Worm (Caenorhabditis elegans) whole organism, L4 larva: ENCODE measurements around the gene srd-25.

Experiments
- F37D6.2 ChIP-seq: sonication (generic microtip); optimal IDR thresholded peaks from 2 replicates; lab custom pipeline; 2016; ENCODE audit warnings: mild to moderate bottlenecking, missing genetic modification characterization, missing compliant biosample characterization
- F49E8.2 ChIP-seq: sonication (generic microtip); optimal IDR thresholded peaks from 2 replicates; lab custom pipeline; 2016; ENCODE audit warnings: missing compliant biosample characterization, mild to moderate bottlenecking, missing genetic modification characterization, borderline replicate concordance
- R02D3.7 ChIP-seq: fragments of 150-350 bp; sonication (generic microtip); optimal IDR thresholded peaks from 3 replicates; lab custom pipeline; 2014; ENCODE audit warnings: missing biosample characterization, missing genetic modification characterization
- T20F7.1 ChIP-seq: fragments of 200-800 bp; sonication (Bioruptor generic); optimal IDR thresholded peaks from 2 replicates; lab custom pipeline; 2018; ENCODE audit warnings: mild to moderate bottlenecking, missing genetic modification characterization, missing compliant biosample characterization
- Y48G9A.11 ChIP-seq: fragments of 200-800 bp; sonication (Bioruptor generic); IDR thresholded peaks from 2 replicates; pipeline ENCODE4 v1.3.6; 2022; ENCODE audit warnings: missing genetic modification reagents, missing genetic modification characterization, missing compliant biosample characterization
- aha-1 ChIP-seq: fragments of 150-350 bp; peaks from one replicate; lab custom pipeline; 2014; ENCODE audit warnings: missing biosample characterization, missing genetic modification characterization
- attf-4 ChIP-seq: sonication (generic microtip); optimal IDR thresholded peaks from 3 replicates; lab custom pipeline; 2017; ENCODE audit warnings: missing biosample characterization, missing genetic modification characterization
- ceh-28 ChIP-seq: fragments of 150-350 bp; optimal IDR thresholded peaks from 2 replicates; lab custom pipeline; 2014; ENCODE audit warnings: missing biosample characterization, missing genetic modification reagents, missing genetic modification characterization
- daf-8 ChIP-seq: fragments of 200-800 bp; sonication (Bioruptor generic); IDR thresholded peaks from 2 replicates; pipeline ENCODE4 v1.3.6; 2022; ENCODE audit warnings: missing genetic modification characterization, missing compliant biosample characterization
- dmd-8 ChIP-seq: fragments of 200-800 bp; sonication (Bioruptor generic); IDR thresholded peaks from 2 replicates; pipeline ENCODE4 v1.3.6; 2022; ENCODE audit warnings: missing genetic modification characterization, missing compliant biosample characterization
- dpl-1 ChIP-seq: fragments of 150-350 bp; optimal IDR thresholded peaks from 2 replicates; lab custom pipeline; 2014; ENCODE audit warnings: missing biosample characterization, missing genetic modification reagents, missing genetic modification characterization
- duxl-1 ChIP-seq: sonication (generic microtip); optimal IDR thresholded peaks from 2 replicates; lab custom pipeline; 2016; ENCODE audit warnings: mild to moderate bottlenecking, missing genetic modification characterization, moderate library complexity, missing compliant biosample characterization; ENCODE audit not compliant: poor library complexity
- dve-1 ChIP-seq: sonication (generic microtip); optimal IDR thresholded peaks from 2 replicates; lab custom pipeline; 2017; ENCODE audit warnings: antibody characterized with exemption, mild to moderate bottlenecking, missing genetic modification characterization, missing compliant biosample characterization; ENCODE audit not compliant: insufficient read depth
- hif-1 ChIP-seq, 2 experiments: sonication (generic microtip); optimal IDR thresholded peaks; 2 replicates each; lab custom pipeline; 2016 to 2017; ENCODE audit warnings: missing compliant biosample characterization in 2 of 2, missing genetic modification characterization in 2 of 2, missing genetic modification reagents in 2 of 2, missing genotype in 2 of 2, mild to moderate bottlenecking in 1 of 2
- hlh-30 ChIP-seq: sonication (generic microtip); optimal IDR thresholded peaks from 2 replicates; lab custom pipeline; 2017; ENCODE audit warnings: antibody characterized with exemption, mild to moderate bottlenecking, missing genetic modification characterization, missing compliant biosample characterization; ENCODE audit not compliant: insufficient read depth
- hmg-1.1 ChIP-seq: fragments of 200-800 bp; sonication (Bioruptor generic); IDR thresholded peaks from 2 replicates; pipeline ENCODE4 v1.3.6; 2022; ENCODE audit warnings: missing genetic modification reagents, missing genetic modification characterization, missing compliant biosample characterization
- lin-1 ChIP-seq: fragments of 200-800 bp; sonication (Bioruptor generic); IDR thresholded peaks from 2 replicates; pipeline ENCODE4 v1.3.6; 2022; ENCODE audit warnings: missing genetic modification reagents, missing genetic modification characterization, missing compliant biosample characterization
- lin-13 ChIP-seq: fragments of 150-350 bp; optimal IDR thresholded peaks from 2 replicates; lab custom pipeline; 2014; ENCODE audit warnings: missing biosample characterization, missing genetic modification reagents, missing genetic modification characterization
- lin-15B ChIP-seq: fragments of 150-350 bp; sonication (generic microtip); optimal IDR thresholded peaks from 3 replicates; lab custom pipeline; 2014; ENCODE audit warnings: missing biosample characterization, missing genetic modification characterization
- lin-38 ChIP-seq: fragments of 200-800 bp; sonication (Bioruptor generic); IDR thresholded peaks from 2 replicates; pipeline ENCODE4 v1.3.6; 2022; ENCODE audit warnings: missing genetic modification reagents, missing genetic modification characterization, missing compliant biosample characterization
- mdt-29 ChIP-seq: fragments of 200-800 bp; sonication (Bioruptor generic); IDR thresholded peaks from 2 replicates; pipeline ENCODE4 v1.3.6; 2022; ENCODE audit warnings: missing genetic modification reagents, missing genetic modification characterization, missing compliant biosample characterization
- mep-1 ChIP-seq: fragments of 150-350 bp; sonication (generic microtip); optimal IDR thresholded peaks from 3 replicates; lab custom pipeline; 2014; ENCODE audit warnings: missing biosample characterization, missing genetic modification characterization
- mes-2 ChIP-seq: sonication (generic microtip); optimal IDR thresholded peaks from 2 replicates; lab custom pipeline; 2016; ENCODE audit warnings: missing genotype, mild to moderate bottlenecking, missing genetic modification characterization, missing compliant biosample characterization; ENCODE audit not compliant: poor library complexity, severe bottlenecking
- nhr-10 ChIP-seq: fragments of 150-350 bp; optimal IDR thresholded peaks from 2 replicates; lab custom pipeline; 2014; ENCODE audit warnings: missing biosample characterization, missing genetic modification characterization
- nhr-77 ChIP-seq: fragments of 150-350 bp; optimal IDR thresholded peaks from 2 replicates; lab custom pipeline; 2014; ENCODE audit warnings: missing biosample characterization, missing genetic modification characterization
- snpc-1.2 ChIP-seq: fragments of 200-800 bp; sonication (Bioruptor generic); IDR thresholded peaks from 2 replicates; pipeline ENCODE4 v1.3.6; 2022; ENCODE audit warnings: missing genetic modification reagents, missing genetic modification characterization, missing compliant biosample characterization
- snpc-4 ChIP-seq: fragments of 150-350 bp; optimal IDR thresholded peaks from 2 replicates; lab custom pipeline; 2014; ENCODE audit warnings: missing biosample characterization, missing genetic modification characterization
- spr-1 ChIP-seq: sonication (generic microtip); optimal IDR thresholded peaks from 2 replicates; lab custom pipeline; 2016; ENCODE audit warnings: mild to moderate bottlenecking, missing genetic modification characterization, missing compliant biosample characterization
- unc-130 ChIP-seq: sonication (generic microtip); optimal IDR thresholded peaks from 2 replicates; lab custom pipeline; 2016; ENCODE audit warnings: missing genetic modification reagents, missing genetic modification characterization, missing compliant biosample characterization
- unc-39 ChIP-seq: sonication (generic microtip); optimal IDR thresholded peaks from 2 replicates; lab custom pipeline; 2017; ENCODE audit warnings: missing biosample characterization, missing genetic modification characterization
- vab-7 ChIP-seq: fragments of 200-800 bp; sonication (Bioruptor generic); IDR thresholded peaks from 2 replicates; pipeline ENCODE4 v1.3.6; 2022; ENCODE audit warnings: missing genetic modification reagents, missing genetic modification characterization, missing compliant biosample characterization
- zip-11 ChIP-seq: fragments of 200-800 bp; sonication (Bioruptor generic); IDR thresholded peaks from 2 replicates; pipeline ENCODE4 v1.3.6; 2022; ENCODE audit warnings: missing genetic modification characterization, missing compliant biosample characterization
- ztf-11 ChIP-seq: fragments of 150-350 bp; optimal IDR thresholded peaks from 2 replicates; lab custom pipeline; 2014; ENCODE audit warnings: missing biosample characterization, missing genetic modification characterization

srd-25 gene

ce11 chrV:7624152-7624551, 7.7 kb upstream of the srd-25 start, which contains the start of gene C50E3.13:
Gene C50E3.13 (minus strand): TSS chrV:7624252.
- TF ChIP-seq mdt-29 (GFP tag; lab: Robert Waterston, UW) (no peak), nhr-10 (tag; lab: Kevin White, UChicago) (no peak)

ce11 chrV:7624652-7625051, 7.2 kb upstream of the srd-25 start, which contains the start of gene grsp-4:
Gene grsp-4 (plus strand): TSS chrV:7624952.
- peak; percentile 6 for TF ChIP-seq aha-1
- TF ChIP-seq hif-1 (tag; optimal IDR thresholded peaks at IDR 0.05; lab: Kevin White, UChicago): no peak

- TF ChIP-seq F37D6.2 (tag; lab: Kevin White, UChicago) (no peak), snpc-1.2 (GFP tag; lab: Robert Waterston, UW) (no peak), zip-11 (GFP tag; lab: Robert Waterston, UW) (no peak), T20F7.1 (GFP tag; lab: Kevin White, UChicago) (no peak), ceh-28 (tag; lab: Kevin White, UChicago) (no peak), dve-1 (tag; lab: Kevin White, UChicago) (no peak), daf-8 (no peak), R02D3.7 (tag; lab: Kevin White, UChicago) (no peak), lin-38 (GFP tag; lab: Robert Waterston, UW) (no peak), snpc-4 (no peak)
These were observed 5.3 kb upstream of the srd-25 start, which contains the start of gene F07C4.6 for ce11 chrV:7626550-7626949. Gene F07C4.6 (plus strand): TSS chrV:7626850.

- TF ChIP-seq Y48G9A.11 (GFP tag; lab: Robert Waterston, UW) (no peak), dmd-8 (GFP tag; lab: Robert Waterston, UW) (no peak), ztf-11 (tag; lab: Kevin White, UChicago) (no peak), mep-1 (tag; lab: Kevin White, UChicago) (no peak), unc-130 (GFP tag; lab: Kevin White, UChicago) (no peak), lin-13 (no peak), nhr-77 (no peak)
These were observed 2.3 kb upstream of the srd-25 start, which contains the start of gene srd-30 for ce11 chrV:7629504-7629903. Gene srd-30 (plus strand): TSS chrV:7629804.

ce11 chrV:7634657-7635056, 2.8 kb downstream of the srd-25 start, which contains the start of gene srd-31:
Gene srd-31 (minus strand): TSS chrV:7634757.
- TF ChIP-seq spr-1 (tag; lab: Kevin White, UChicago): no peak
- no peak for TF ChIP-seq mes-2 (tag; lab: Kevin White, UChicago)
- no peak for TF ChIP-seq dpl-1
- TF ChIP-seq lin-1 (GFP tag; lab: Robert Waterston, UW): no peak
- TF ChIP-seq hmg-1.1 (GFP tag; lab: Robert Waterston, UW): no peak
- TF ChIP-seq duxl-1 (tag; lab: Kevin White, UChicago): no peak
- no peak for TF ChIP-seq vab-7 (GFP tag; lab: Robert Waterston, UW)
- TF ChIP-seq F49E8.2 (tag; lab: Kevin White, UChicago): no peak
- TF ChIP-seq attf-4: no peak

- no peak for TF ChIP-seq hlh-30 (tag; lab: Kevin White, UChicago)
- TF ChIP-seq aha-1: peak; percentile 45
- no peak for TF ChIP-seq unc-39 (tag; lab: Kevin White, UChicago)
- TF ChIP-seq lin-15B (tag; lab: Kevin White, UChicago): no peak
These were observed 3.6 kb downstream of the srd-25 start, which contains the start of gene srd-29 for ce11 chrV:7635469-7635868. Gene srd-29 (plus strand): TSS chrV:7635769.
